Worm (Caenorhabditis elegans): ENCODE data around the gene F17C11.11.

The F17C11.11 gene

DNA sequence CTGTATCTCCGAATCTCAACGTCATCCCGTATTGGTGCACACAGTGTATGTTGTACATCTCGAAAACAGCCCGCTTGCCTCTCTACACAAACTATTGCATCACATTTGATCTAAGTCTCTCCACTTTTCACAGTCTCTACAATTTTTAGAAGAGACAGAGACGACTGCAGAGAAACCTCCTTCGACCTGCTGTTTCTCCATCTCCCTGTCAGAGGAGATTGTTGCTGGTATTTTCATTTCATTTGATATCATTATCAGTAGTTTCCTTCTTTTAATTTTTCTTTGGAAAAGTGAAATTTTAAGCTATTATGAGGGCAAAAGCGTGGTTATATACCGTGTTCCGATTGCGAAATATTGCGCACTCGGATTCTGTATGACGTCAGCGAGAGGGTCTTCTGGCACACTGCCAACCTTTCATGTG is 2.0 kb upstream of the F17C11.11 start (continued):
- peak; percentile 24 for TF ChIP-seq xbp-1 (tag; optimal IDR thresholded peaks at IDR 0.05)
- no peak for TF ChIP-seq F16B12.6 (tag; optimal IDR thresholded peaks at IDR 0.05)
- TF ChIP-seq hpl-2 (GFP tag; optimal IDR thresholded peaks at IDR 0.05), result peak; percentile 64
- TF ChIP-seq lin-15B (tag; optimal IDR thresholded peaks at IDR 0.05), result no peak
- TF ChIP-seq ces-1 (GFP tag; optimal IDR thresholded peaks at IDR 0.05), result no peak

ce11 chrV:10939990-10940570 is 1.5 kb upstream of the F17C11.11 start:
- TF ChIP-seq dpl-1 (GFP tag; optimal IDR thresholded peaks at IDR 0.05) (no peak), nhr-85 (tag) (peak; percentile 92), mdl-1 (tag; optimal IDR thresholded peaks at IDR 0.05) (peak in 1 of 2 experiments; percentile 19), dsc-1 (tag; optimal IDR thresholded peaks at IDR 0.05) (no peak), aha-1 (tag; optimal IDR thresholded peaks at IDR 0.05) (no peak), grh-1 (GFP tag; IDR thresholded peaks at IDR 0.05) (peak; percentile 46; the same call in 1 of the 2 replicates), blmp-1 (tag; optimal IDR thresholded peaks at IDR 0.05) (peak; percentile 46), efl-1 (optimal IDR thresholded peaks at IDR 0.05) (no peak), efl-1 (GFP tag; optimal IDR thresholded peaks at IDR 0.05 in 1 of 2) (peak in 1 of 2 experiments; percentile 70), ceh-82 (tag; optimal IDR thresholded peaks at IDR 0.05) (no peak), ceh-88 (GFP tag; IDR thresholded peaks at IDR 0.05) (no peak), nhr-237 (tag; optimal IDR thresholded peaks at IDR 0.05) (no peak)

DNA sequence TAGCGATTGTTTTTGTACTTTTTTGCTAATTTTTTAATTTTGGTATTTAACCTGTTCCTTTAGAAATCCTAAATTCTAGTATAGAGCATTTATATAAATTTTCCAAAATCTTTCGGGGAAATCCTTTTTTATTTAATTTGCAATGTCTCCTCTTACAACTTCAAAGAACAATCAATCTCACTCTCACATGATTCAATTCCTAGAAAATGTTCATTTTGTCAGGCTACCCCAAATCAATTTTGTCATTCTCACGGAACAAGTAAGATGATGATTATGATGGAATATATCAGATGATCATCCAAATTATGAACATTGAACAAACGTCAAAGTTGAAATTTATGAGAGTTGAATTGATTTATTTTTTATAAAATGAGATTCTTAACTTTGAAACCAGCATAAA is 1.3 kb downstream of the F17C11.11 start:
- TF ChIP-seq sptf-1 (tag; optimal IDR thresholded peaks at IDR 0.05), result no peak
- no peak for TF ChIP-seq lin-39 (tag; optimal IDR thresholded peaks at IDR 0.05)
- TF ChIP-seq nhr-19 (GFP tag; conservative IDR thresholded peaks at IDR 0.05), result peak; percentile 88
- TF ChIP-seq hlh-4 (tag; optimal IDR thresholded peaks at IDR 0.05), result no peak
- TF ChIP-seq sox-4 (tag; optimal IDR thresholded peaks at IDR 0.05), result no peak
- no peak for TF ChIP-seq ceh-88 (GFP tag; IDR thresholded peaks at IDR 0.05)
- TF ChIP-seq jun-1 (tag; optimal IDR thresholded peaks at IDR 0.05), result no peak
- TF ChIP-seq nhr-47 (tag; optimal IDR thresholded peaks at IDR 0.05), result peak; percentile 73
- TF ChIP-seq ceh-90 (tag; optimal IDR thresholded peaks at IDR 0.05), result no peak
- no peak for TF ChIP-seq ama-1 (optimal IDR thresholded peaks at IDR 0.05)
- TF ChIP-seq lin-35 (GFP tag; optimal IDR thresholded peaks at IDR 0.05), result peak in 1 of 2 experiments; percentile 27
- TF ChIP-seq isw-1 (GFP tag; IDR thresholded peaks at IDR 0.05), result no peak
- no peak for TF ChIP-seq C34B4.2 (tag; optimal IDR thresholded peaks at IDR 0.05)
- TF ChIP-seq aha-1 (tag; optimal IDR thresholded peaks at IDR 0.05), result no peak
- TF ChIP-seq ztf-4 (tag; optimal IDR thresholded peaks at IDR 0.05), result peak; percentile 45
- TF ChIP-seq nhr-12 (tag; optimal IDR thresholded peaks at IDR 0.05), result no peak
- peak; percentile 44 for TF ChIP-seq ceh-8 (GFP tag; optimal IDR thresholded peaks at IDR 0.05)
- no peak for TF ChIP-seq snpc-4 (tag; optimal IDR thresholded peaks at IDR 0.05)
- peak; percentile 64 for TF ChIP-seq skn-1 (tag; optimal IDR thresholded peaks at IDR 0.05)
- peak in 1 of 3 experiments; percentile 2 for TF ChIP-seq dpl-1 (GFP tag; optimal IDR thresholded peaks at IDR 0.05)
- TF ChIP-seq elt-3 (tag; optimal IDR thresholded peaks at IDR 0.05), result peak in 1 of 6 experiments; percentile 65
- TF ChIP-seq unc-62 (GFP tag; optimal IDR thresholded peaks at IDR 0.05), result no peak
- no peak for TF ChIP-seq efl-1 (optimal IDR thresholded peaks at IDR 0.05)
- peak in 1 of 2 experiments; percentile 62 for TF ChIP-seq efl-1 (GFP tag; optimal IDR thresholded peaks at IDR 0.05 in 1 of 2)
- no peak for TF ChIP-seq ceh-82 (tag; optimal IDR thresholded peaks at IDR 0.05)
- peak; percentile 17 for TF ChIP-seq irx-1 (tag; optimal IDR thresholded peaks at IDR 0.05)
- no peak for TF ChIP-seq nhr-28 (tag; optimal IDR thresholded peaks at IDR 0.05)
- TF ChIP-seq C16A3.4 (tag; optimal IDR thresholded peaks at IDR 0.05), result no peak
- TF ChIP-seq aly-2 (tag; optimal IDR thresholded peaks at IDR 0.05), result no peak
- TF ChIP-seq vab-15 (tag; optimal IDR thresholded peaks at IDR 0.05), result no peak
- no peak for TF ChIP-seq ets-5 (GFP tag; IDR thresholded peaks at IDR 0.05)
- no peak for TF ChIP-seq pax-3 (tag; optimal IDR thresholded peaks at IDR 0.05)
- TF ChIP-seq alr-1 (tag; optimal IDR thresholded peaks at IDR 0.05; ENCODE audit: borderline replicate concordance), result no peak
- TF ChIP-seq mdl-1 (tag; optimal IDR thresholded peaks at IDR 0.05), result no peak
- TF ChIP-seq C04F5.9 (tag; optimal IDR thresholded peaks at IDR 0.05), result no peak
- TF ChIP-seq xbp-1 (tag; optimal IDR thresholded peaks at IDR 0.05), result no peak
- peak; percentile 88 for TF ChIP-seq nhr-71 (tag; optimal IDR thresholded peaks at IDR 0.05)
- no peak for TF ChIP-seq ztf-11 (tag; optimal IDR thresholded peaks at IDR 0.05)
- TF ChIP-seq elt-2 (tag; optimal IDR thresholded peaks at IDR 0.05), result no peak
- TF ChIP-seq unc-30 (tag; optimal IDR thresholded peaks at IDR 0.05), result no peak
